Worm (Caenorhabditis elegans) whole organism, L4 larva: Measurements from ENCODE around the gene rack-1.

ENCODE experiments used
- F37D6.2 ChIP-seq: sonication (generic microtip); optimal IDR thresholded peaks from 2 replicates; lab custom pipeline; 2016; ENCODE audit warnings: mild to moderate bottlenecking, missing genetic modification characterization, missing compliant biosample characterization
- R02D3.7 ChIP-seq: fragments of 150-350 bp; sonication (generic microtip); optimal IDR thresholded peaks from 3 replicates; lab custom pipeline; 2014; ENCODE audit warnings: missing biosample characterization, missing genetic modification characterization
- T20F7.1 ChIP-seq: fragments of 200-800 bp; sonication (Bioruptor generic); optimal IDR thresholded peaks from 2 replicates; lab custom pipeline; 2018; ENCODE audit warnings: mild to moderate bottlenecking, missing genetic modification characterization, missing compliant biosample characterization
- aha-1 ChIP-seq: fragments of 150-350 bp; peaks from one replicate; lab custom pipeline; 2014; ENCODE audit warnings: missing biosample characterization, missing genetic modification characterization
- aly-2 ChIP-seq: sonication (generic microtip); optimal IDR thresholded peaks from 2 replicates; lab custom pipeline; 2018; ENCODE audit warnings: missing biosample characterization, missing genetic modification characterization
- ama-1 ChIP-seq: fragments of 150-350 bp; optimal IDR thresholded peaks from 2 replicates; lab custom pipeline; 2014; ENCODE audit warnings: inconsistent platforms, mixed read lengths
- ceh-44 ChIP-seq: fragments of 200-800 bp; sonication (Bioruptor generic); IDR thresholded peaks from 2 replicates; pipeline ENCODE4 v1.3.6; 2022; ENCODE audit warnings: missing genetic modification reagents, missing genetic modification characterization, missing compliant biosample characterization
- ceh-62 ChIP-seq: sonication (generic microtip); optimal IDR thresholded peaks from 2 replicates; lab custom pipeline; 2017; ENCODE audit warnings: missing biosample characterization, missing genetic modification characterization
- ces-1 ChIP-seq: fragments of 150-350 bp; sonication (generic microtip); optimal IDR thresholded peaks from 4 replicates; lab custom pipeline; 2014; ENCODE audit warnings: missing biosample characterization, missing genetic modification reagents, missing genetic modification characterization
- cey-2 ChIP-seq: sonication (generic microtip); optimal IDR thresholded peaks from 3 replicates; lab custom pipeline; 2017; ENCODE audit warnings: missing genetic modification characterization, mild to moderate bottlenecking, missing compliant biosample characterization, antibody characterized with exemption, borderline replicate concordance; ENCODE audit not compliant: insufficient read depth
- dmd-8 ChIP-seq: fragments of 200-800 bp; sonication (Bioruptor generic); IDR thresholded peaks from 2 replicates; pipeline ENCODE4 v1.3.6; 2022; ENCODE audit warnings: missing genetic modification characterization, missing compliant biosample characterization
- duxl-1 ChIP-seq: sonication (generic microtip); optimal IDR thresholded peaks from 2 replicates; lab custom pipeline; 2016; ENCODE audit warnings: mild to moderate bottlenecking, missing genetic modification characterization, moderate library complexity, missing compliant biosample characterization; ENCODE audit not compliant: poor library complexity
- dve-1 ChIP-seq: sonication (generic microtip); optimal IDR thresholded peaks from 2 replicates; lab custom pipeline; 2017; ENCODE audit warnings: antibody characterized with exemption, mild to moderate bottlenecking, missing genetic modification characterization, missing compliant biosample characterization; ENCODE audit not compliant: insufficient read depth
- fkh-10 ChIP-seq: fragments of 150-350 bp; optimal IDR thresholded peaks from 2 replicates; lab custom pipeline; 2014; ENCODE audit warnings: missing biosample characterization, missing genetic modification reagents, missing genetic modification characterization
- hlh-11 ChIP-seq: fragments of 200-800 bp; sonication (Bioruptor generic); optimal IDR thresholded peaks from 2 replicates; lab custom pipeline; 2018; ENCODE audit warnings: mild to moderate bottlenecking, missing genetic modification characterization, missing compliant biosample characterization
- hlh-30 ChIP-seq: sonication (generic microtip); optimal IDR thresholded peaks from 2 replicates; lab custom pipeline; 2017; ENCODE audit warnings: antibody characterized with exemption, mild to moderate bottlenecking, missing genetic modification characterization, missing compliant biosample characterization; ENCODE audit not compliant: insufficient read depth
- hmg-1.1 ChIP-seq: fragments of 200-800 bp; sonication (Bioruptor generic); IDR thresholded peaks from 2 replicates; pipeline ENCODE4 v1.3.6; 2022; ENCODE audit warnings: missing genetic modification reagents, missing genetic modification characterization, missing compliant biosample characterization
- lin-13 ChIP-seq: fragments of 150-350 bp; optimal IDR thresholded peaks from 2 replicates; lab custom pipeline; 2014; ENCODE audit warnings: missing biosample characterization, missing genetic modification reagents, missing genetic modification characterization
- lin-39 ChIP-seq: fragments of 150-350 bp; optimal IDR thresholded peaks from 2 replicates; lab custom pipeline; 2014; ENCODE audit warnings: missing biosample characterization, missing genetic modification reagents, missing genetic modification characterization
- lir-3 ChIP-seq: sonication (generic microtip); optimal IDR thresholded peaks from 2 replicates; lab custom pipeline; 2016; ENCODE audit warnings: mild to moderate bottlenecking, missing genetic modification characterization, missing compliant biosample characterization
- lsy-2 ChIP-seq, 2 experiments: fragments of 150-350 bp in 1 of 2; sonication (generic microtip) in 1 of 2; optimal IDR thresholded peaks; 2 replicates each; lab custom pipeline; 2014 to 2017; ENCODE audit warnings: missing biosample characterization in 2 of 2, missing genetic modification characterization in 2 of 2
- madf-5 ChIP-seq, 2 experiments: fragments of 200-800 bp; sonication (Bioruptor generic); IDR thresholded peaks; 2 replicates each; pipeline ENCODE4 v1.3.6; 2022; ENCODE audit warnings: missing compliant biosample characterization in 2 of 2, missing genetic modification characterization in 2 of 2
- mes-2 ChIP-seq: sonication (generic microtip); optimal IDR thresholded peaks from 2 replicates; lab custom pipeline; 2016; ENCODE audit warnings: missing genotype, mild to moderate bottlenecking, missing genetic modification characterization, missing compliant biosample characterization; ENCODE audit not compliant: poor library complexity, severe bottlenecking
- mxl-2 ChIP-seq: fragments of 200-800 bp; sonication (Bioruptor generic); conservative IDR thresholded peaks from 2 replicates; pipeline ENCODE4 v1.3.6; 2022; ENCODE audit warnings: missing genetic modification reagents, missing genetic modification characterization, missing compliant biosample characterization
- mxl-3 ChIP-seq: fragments of 200-800 bp; sonication (Bioruptor generic); optimal IDR thresholded peaks from 2 replicates; lab custom pipeline; 2018; ENCODE audit warnings: mild to moderate bottlenecking, missing genetic modification characterization, missing compliant biosample characterization
- nhr-11 ChIP-seq: fragments of 150-350 bp; optimal IDR thresholded peaks from 2 replicates; lab custom pipeline; 2014; ENCODE audit warnings: missing biosample characterization, missing genetic modification characterization
- nhr-25 ChIP-seq: sonication (generic microtip); optimal IDR thresholded peaks from 2 replicates; lab custom pipeline; 2017; ENCODE audit warnings: missing genetic modification characterization, mild to moderate bottlenecking, missing compliant biosample characterization, antibody characterized with exemption, moderate library complexity, borderline replicate concordance; ENCODE audit not compliant: insufficient read depth
- nhr-76 ChIP-seq: fragments of 150-350 bp; optimal IDR thresholded peaks from 2 replicates; lab custom pipeline; 2014; ENCODE audit warnings: missing biosample characterization, missing genetic modification characterization
- nhr-77 ChIP-seq: fragments of 150-350 bp; optimal IDR thresholded peaks from 2 replicates; lab custom pipeline; 2014; ENCODE audit warnings: missing biosample characterization, missing genetic modification characterization
- skn-1 ChIP-seq: fragments of 150-350 bp; optimal IDR thresholded peaks from 2 replicates; lab custom pipeline; 2014; ENCODE audit warnings: missing biosample characterization, missing genetic modification characterization
- spr-3 ChIP-seq: fragments of 200-800 bp; sonication (Bioruptor generic); optimal IDR thresholded peaks from 2 replicates; lab custom pipeline; 2018; ENCODE audit warnings: mild to moderate bottlenecking, missing genetic modification characterization, missing compliant biosample characterization
- tra-1 ChIP-seq: fragments of 200-800 bp; sonication (Bioruptor generic); IDR thresholded peaks from 2 replicates; pipeline ENCODE4 v1.3.6; 2022; ENCODE audit warnings: missing genetic modification reagents, missing genetic modification characterization, missing compliant biosample characterization
- unc-130 ChIP-seq: sonication (generic microtip); optimal IDR thresholded peaks from 2 replicates; lab custom pipeline; 2016; ENCODE audit warnings: missing genetic modification reagents, missing genetic modification characterization, missing compliant biosample characterization
- unc-39 ChIP-seq: sonication (generic microtip); optimal IDR thresholded peaks from 2 replicates; lab custom pipeline; 2017; ENCODE audit warnings: missing biosample characterization, missing genetic modification characterization
- unc-62 ChIP-seq, 3 experiments: fragments of 150-350 bp in 1 of 3; sonication (generic microtip); optimal IDR thresholded peaks in 2 of 3; peaks in 1 of 3; 1 replicate in 1 of 3; 2 replicates in 2 of 3; lab custom pipeline; 2014 to 2017; ENCODE audit warnings: missing biosample characterization in 3 of 3, missing genetic modification characterization in 3 of 3, missing genetic modification reagents in 3 of 3, missing genotype in 1 of 3
- zip-11 ChIP-seq: fragments of 200-800 bp; sonication (Bioruptor generic); IDR thresholded peaks from 2 replicates; pipeline ENCODE4 v1.3.6; 2022; ENCODE audit warnings: missing genetic modification characterization, missing compliant biosample characterization
- zip-2 ChIP-seq: fragments of 150-350 bp; optimal IDR thresholded peaks from 2 replicates; lab custom pipeline; 2014; ENCODE audit warnings: missing biosample characterization, missing genetic modification characterization

Gene rack-1

ce11 chrIV:10180133-10180749 is 3.8 kb downstream of the rack-1 start, which contains the start of gene gta-1:
Gene gta-1 (plus strand): TSS chrIV:10180660.
- TF ChIP-seq fkh-10 (GFP tag; lab: Kevin White, UChicago): peak; percentile 16
- no peak for TF ChIP-seq dmd-8 (GFP tag; lab: Robert Waterston, UW)
- peak; percentile 2 for TF ChIP-seq dve-1
- no peak for TF ChIP-seq ceh-62 (tag; lab: Kevin White, UChicago)
- TF ChIP-seq zip-2 (tag; lab: Kevin White, UChicago): peak; percentile 44
- peak; percentile 51 for TF ChIP-seq hlh-30 (tag; lab: Kevin White, UChicago)
- no peak for TF ChIP-seq zip-11 (GFP tag; lab: Robert Waterston, UW)
- peak; percentile 66 for TF ChIP-seq aha-1 (tag; lab: Kevin White, UChicago)
- TF ChIP-seq hmg-1.1: peak; percentile 33; the same call in 1 of the 2 replicates
- peak; percentile 30 for TF ChIP-seq hlh-11 (tag; lab: Kevin White, UChicago)
- TF ChIP-seq nhr-11 (tag; lab: Kevin White, UChicago): peak; percentile 18
- peak in 1 of 2 experiments; percentile 25 for TF ChIP-seq lsy-2 (tag; optimal IDR thresholded peaks at IDR 0.05; lab: Kevin White, UChicago)
- TF ChIP-seq ces-1 (GFP tag; lab: Kevin White, UChicago): no peak
- peak; percentile 66 for TF ChIP-seq ama-1
- peak; percentile 5 for TF ChIP-seq mes-2 (tag; lab: Kevin White, UChicago)
- peak; percentile 13 for TF ChIP-seq nhr-77 (tag; lab: Kevin White, UChicago)

- TF ChIP-seq fkh-10 (GFP tag; lab: Kevin White, UChicago) (peak; percentile 44), nhr-76 (tag; lab: Kevin White, UChicago) (no peak)
Measured at ce11 chrIV:10188505-10188904, 12.0 kb downstream of the rack-1 start.

DNA sequence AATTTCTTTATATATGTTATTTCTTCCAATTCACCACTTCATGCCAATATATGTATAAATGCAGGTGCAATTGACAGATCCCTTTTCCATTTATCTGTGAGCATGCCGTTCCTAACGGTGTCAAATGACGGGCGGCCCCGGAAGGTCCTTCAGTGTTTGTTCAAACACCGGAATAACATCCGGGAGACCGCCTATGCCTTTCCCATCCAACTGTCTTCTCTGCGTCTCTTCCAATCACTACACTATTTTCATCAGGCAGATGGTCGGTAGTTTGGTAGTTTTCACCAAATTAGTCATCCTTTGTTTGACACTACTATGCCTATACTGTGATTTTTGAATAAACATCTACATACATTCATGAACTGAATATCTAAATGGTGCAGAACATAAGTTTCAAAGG is 14.1 kb downstream of the rack-1 start:
- TF ChIP-seq mxl-3 (GFP tag; lab: Kevin White, UChicago) (no peak), hlh-11 (tag; lab: Kevin White, UChicago) (no peak), ceh-62 (tag; lab: Kevin White, UChicago) (no peak), skn-1 (tag; lab: Kevin White, UChicago) (no peak), F37D6.2 (tag; lab: Kevin White, UChicago) (no peak), tra-1 (GFP tag; lab: Robert Waterston, UW) (no peak), lin-39 (tag; lab: Kevin White, UChicago) (no peak), lir-3 (tag; lab: Kevin White, UChicago) (no peak), ceh-44 (GFP tag; lab: Robert Waterston, UW) (no peak), unc-39 (tag; lab: Kevin White, UChicago) (no peak), unc-130 (GFP tag; lab: Kevin White, UChicago) (no peak), lin-13 (GFP tag; lab: Kevin White, UChicago) (no peak), mxl-2 (GFP tag; lab: Robert Waterston, UW) (no peak), T20F7.1 (no peak), spr-3 (GFP tag; lab: Kevin White, UChicago) (no peak), madf-5 (GFP tag; IDR thresholded peaks at IDR 0.05; lab: Robert Waterston, UW) (no peak), duxl-1 (tag; lab: Kevin White, UChicago) (no peak), aly-2 (tag; lab: Kevin White, UChicago) (no peak), cey-2 (no peak)

ce11 chrIV:10191498-10191897 is 15.0 kb downstream of the rack-1 start:
- TF ChIP-seq zip-11 (GFP tag; lab: Robert Waterston, UW): no peak
- no peak for TF ChIP-seq R02D3.7 (tag; lab: Kevin White, UChicago)
- TF ChIP-seq fkh-10 (GFP tag; lab: Kevin White, UChicago): peak; percentile 55
- peak in 1 of 2 experiments; percentile 88 for TF ChIP-seq unc-62 (GFP tag; optimal IDR thresholded peaks at IDR 0.05 in 1 of 2; lab: Kevin White, UChicago)
- TF ChIP-seq unc-62 (tag; optimal IDR thresholded peaks at IDR 0.05; lab: Kevin White, UChicago): no peak
- TF ChIP-seq nhr-25: no peak
